Fruit fly (Drosophila melanogaster): ENCODE results near the gene Rpn5.

Rpn5 gene

DNA sequence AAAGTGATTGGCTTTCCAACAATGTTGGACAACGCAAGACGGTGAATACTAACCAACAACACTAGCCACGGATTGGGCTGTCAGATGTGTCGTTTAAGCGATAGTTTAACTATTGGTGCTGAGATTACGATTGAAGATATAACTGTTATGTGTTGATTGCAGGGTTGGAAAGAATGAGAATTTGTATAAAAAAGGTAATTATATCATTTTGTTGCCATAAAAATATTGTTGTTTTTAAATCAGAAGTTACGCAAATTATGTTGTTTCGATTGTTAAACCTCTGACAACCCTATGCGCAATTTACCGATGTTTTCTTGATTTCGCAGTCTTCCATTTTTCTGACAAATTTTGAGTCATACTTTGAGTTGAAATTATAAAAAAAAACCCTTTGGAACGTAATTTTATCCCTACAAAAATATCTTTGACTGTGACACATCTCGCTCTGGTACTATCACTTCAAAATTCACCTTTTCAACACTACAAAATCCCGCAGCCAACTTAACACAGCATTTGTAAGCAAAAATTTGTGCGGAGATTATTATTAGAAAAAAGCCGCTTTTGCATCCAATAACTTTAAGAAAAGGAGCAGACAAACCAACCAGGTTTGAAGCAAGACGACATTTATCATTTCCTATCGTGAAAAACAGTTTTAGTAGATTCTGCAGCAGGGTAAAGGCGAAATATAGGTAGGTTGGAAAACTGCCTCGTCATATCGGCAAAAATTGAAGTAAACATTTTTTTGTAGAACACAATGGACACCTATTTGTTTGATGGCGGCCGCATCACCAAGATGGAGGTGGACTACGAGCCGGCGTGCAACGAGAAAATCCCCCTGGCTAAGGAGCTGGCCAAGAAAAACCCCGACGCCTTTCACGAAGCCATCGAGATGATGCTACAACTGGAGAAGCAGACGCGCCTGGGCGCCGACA lies at the start of gene Rpn5, which contains the start of gene Hat1:
Gene Rpn5 (plus strand): TSS at position 469 of the 929 bp plus-strand sequence.
Gene Hat1 (minus strand): TSS at position 360 of the 929 bp plus-strand sequence.
- TF ChIP-seq CG16779 (GFP tag; IDR thresholded peaks at IDR 0.05), result peak; percentile 46; the same call in 1 of the 2 replicates
- peak; percentile 21 for TF ChIP-seq Hey (tag; optimal IDR thresholded peaks at IDR 0.05)
- no peak for TF ChIP-seq bowl (GFP tag; IDR thresholded peaks at IDR 0.05)
- TF ChIP-seq zen (tag; optimal IDR thresholded peaks at IDR 0.05), result peak; percentile 83
- TF ChIP-seq ham (GFP tag; IDR thresholded peaks at IDR 0.05), result 0 out of 2 replicates have a peak, but pooled peaks have one; percentile 33
- peak; percentile 87 for TF ChIP-seq slp2 (GFP tag; optimal IDR thresholded peaks at IDR 0.05)
- TF ChIP-seq dmrt99B (tag; optimal IDR thresholded peaks at IDR 0.05), result no peak
- TF ChIP-seq seq (GFP tag; IDR thresholded peaks at IDR 0.05), result peak; percentile 44; the same call in 1 of the 2 replicates
- TF ChIP-seq eve (GFP tag; optimal IDR thresholded peaks at IDR 0.05), result no peak
- TF ChIP-seq Mad (GFP tag; optimal IDR thresholded peaks at IDR 0.05), result peak; percentile 88
- TF ChIP-seq bcd (GFP tag; optimal IDR thresholded peaks at IDR 0.05), result peak; percentile 82
- TF ChIP-seq CG9797 (GFP tag; optimal IDR thresholded peaks at IDR 0.05), result peak; percentile 41
- TF ChIP-seq CG5953 (GFP tag; IDR thresholded peaks at IDR 0.05), result no peak
- TF ChIP-seq p53 (GFP tag; optimal IDR thresholded peaks at IDR 0.05), result peak; percentile 73
- TF ChIP-seq CG3995 (GFP tag; optimal IDR thresholded peaks at IDR 0.05), result peak; percentile 93
- TF ChIP-seq Sox100B (GFP tag; optimal IDR thresholded peaks at IDR 0.05), result peak; percentile 80
- TF ChIP-seq CG14710 (tag; optimal IDR thresholded peaks at IDR 0.05), result peak; percentile 89
- TF ChIP-seq ro (GFP tag; IDR thresholded peaks at IDR 0.05), result no peak
- no peak for TF ChIP-seq dimm (GFP tag; IDR thresholded peaks at IDR 0.05)
- no peak for TF ChIP-seq cg (GFP tag; optimal IDR thresholded peaks at IDR 0.05)
- no peak for TF ChIP-seq fd64A (GFP tag; optimal IDR thresholded peaks at IDR 0.05)
- TF ChIP-seq CG16863 (GFP tag; optimal IDR thresholded peaks at IDR 0.05), result peak; percentile 92
- peak; percentile 46 for TF ChIP-seq D19A (tag; optimal IDR thresholded peaks at IDR 0.05)
- peak; percentile 70; the same call in 1 of the 2 replicates for TF ChIP-seq CG14441 (GFP tag; IDR thresholded peaks at IDR 0.05)
- peak; percentile 83 for TF ChIP-seq Rfx (GFP tag; IDR thresholded peaks at IDR 0.05)
- TF ChIP-seq CG31365 (tag; optimal IDR thresholded peaks at IDR 0.05), result no peak
- peak; percentile 88 for TF ChIP-seq pnt (GFP tag; optimal IDR thresholded peaks at IDR 0.05)
- TF ChIP-seq Camta (GFP tag; optimal IDR thresholded peaks at IDR 0.05), result peak; percentile 90
- peak; percentile 59 for TF ChIP-seq E2f1 (GFP tag; IDR thresholded peaks at IDR 0.05)
- TF ChIP-seq jing (GFP tag; optimal IDR thresholded peaks at IDR 0.05), result peak; percentile 65
- TF ChIP-seq kni (GFP tag; optimal IDR thresholded peaks at IDR 0.05), result no peak
- TF ChIP-seq CG8089 (GFP tag; optimal IDR thresholded peaks at IDR 0.05), result peak; percentile 87
- peak; percentile 48 for TF ChIP-seq ATbp (GFP tag; optimal IDR thresholded peaks at IDR 0.05)
- TF ChIP-seq CG11085 (GFP tag; IDR thresholded peaks at IDR 0.05), result peak; percentile 46; the same call in 1 of the 2 replicates
- TF ChIP-seq odd (GFP tag; optimal IDR thresholded peaks at IDR 0.05), result peak; percentile 44
- peak; percentile 91 for TF ChIP-seq CG4424 (GFP tag; optimal IDR thresholded peaks at IDR 0.05)
- TF ChIP-seq tna (GFP tag; IDR thresholded peaks at IDR 0.05; ENCODE audit: partially characterized antibody), result peak; percentile 17; the same call in 1 of the 2 replicates
- TF ChIP-seq pros (GFP tag; optimal IDR thresholded peaks at IDR 0.05), result no peak
- peak; percentile 64 for TF ChIP-seq HLH4C (GFP tag; IDR thresholded peaks at IDR 0.05; ENCODE audit: partially characterized antibody)
- peak; percentile 36; the same call in 2 of the 3 replicates for TF ChIP-seq CG34422 (GFP tag; IDR thresholded peaks at IDR 0.05)
- peak; percentile 75 for TF ChIP-seq inv (GFP tag; IDR thresholded peaks at IDR 0.05; ENCODE audit: partially characterized antibody)
- TF ChIP-seq MTF-1 (GFP tag; optimal IDR thresholded peaks at IDR 0.05; ENCODE audit: borderline replicate concordance), result no peak
- TF ChIP-seq Chrac-16 (GFP tag; optimal IDR thresholded peaks at IDR 0.05), result peak; percentile 80
- TF ChIP-seq CG7357 (GFP tag; IDR thresholded peaks at IDR 0.05), result peak; percentile 50; the same call in 2 of the 3 replicates
- peak; percentile 88 for TF ChIP-seq HmgD (GFP tag; optimal IDR thresholded peaks at IDR 0.05)
- TF ChIP-seq phol (tag; optimal IDR thresholded peaks at IDR 0.05), result peak; percentile 84
- peak; percentile 78 for TF ChIP-seq ERR (GFP tag; optimal IDR thresholded peaks at IDR 0.05)
- peak; percentile 37 for TF ChIP-seq Deaf1 (tag; optimal IDR thresholded peaks at IDR 0.05)

Data from whole organism, embryonic.